Fruit fly (Drosophila melanogaster) whole organism, embryonic: Measurements from ENCODE around the gene Ldsdh1.
A peak's percentile ranks its signal among the peaks of the same experiment; 100 is the strongest.

Experiments used
- Aef1 ChIP-seq: fragments of 200-800 bp; sonication (Bioruptor generic); IDR thresholded peaks from 3 replicates; pipeline ENCODE4 v1.3.6; 2022; ENCODE audit warnings: missing biosample characterization, missing genetic modification characterization
- Antp ChIP-seq: fragments of 200-800 bp; sonication (Bioruptor generic); optimal IDR thresholded peaks from 3 replicates; lab custom pipeline; 2016; ENCODE audit warnings: missing biosample characterization, missing genetic modification characterization
- B-H2 ChIP-seq: fragments of 200-800 bp; sonication (Bioruptor generic); optimal IDR thresholded peaks from 2 replicates; lab custom pipeline; 2018; ENCODE audit warnings: missing biosample characterization, mild to moderate bottlenecking, missing genetic modification characterization
- CG10267 ChIP-seq: fragments of 200-800 bp; sonication (Bioruptor generic); optimal IDR thresholded peaks from 2 replicates; lab custom pipeline; 2018; ENCODE audit warnings: missing biosample characterization, mild to moderate bottlenecking, missing genetic modification characterization, moderate library complexity
- CG11695 ChIP-seq: fragments of 200-800 bp; sonication (Bioruptor generic); IDR thresholded peaks from 3 replicates; pipeline ENCODE4 v1.3.6; 2022; ENCODE audit warnings: missing biosample characterization, missing genetic modification characterization
- CG11696 ChIP-seq: fragments of 200-800 bp; sonication (Bioruptor generic); IDR thresholded peaks from 2 replicates; pipeline ENCODE4 v1.3.6; 2022; ENCODE audit warnings: missing biosample characterization, missing genetic modification characterization
- CG12155 ChIP-seq: fragments of 200-800 bp; sonication (Bioruptor generic); optimal IDR thresholded peaks from 3 replicates; lab custom pipeline; 2016; ENCODE audit warnings: missing biosample characterization, missing genetic modification characterization
- CG12744 ChIP-seq: fragments of 200-800 bp; sonication (Bioruptor generic); optimal IDR thresholded peaks from 2 replicates; lab custom pipeline; 2016; ENCODE audit warnings: missing biosample characterization, missing genetic modification characterization
- CG12942 ChIP-seq: fragments of 200-800 bp; sonication (Bioruptor generic); optimal IDR thresholded peaks from 3 replicates; lab custom pipeline; 2016; ENCODE audit warnings: missing biosample characterization, missing genetic modification characterization
- CG13287 ChIP-seq: fragments of 200-800 bp; sonication (Bioruptor generic); IDR thresholded peaks from 2 replicates; pipeline ENCODE4 v1.3.6; 2022; ENCODE audit warnings: missing biosample characterization, missing genetic modification characterization; ENCODE audit not compliant: partially characterized antibody
- CG13424 ChIP-seq: fragments of 200-800 bp; sonication (Bioruptor generic); optimal IDR thresholded peaks from 2 replicates; lab custom pipeline; 2019; ENCODE audit warnings: missing biosample characterization, mild to moderate bottlenecking, missing genetic modification characterization, moderate library complexity
- CG13624 ChIP-seq: fragments of 200-800 bp; sonication (Bioruptor generic); optimal IDR thresholded peaks from 2 replicates; lab custom pipeline; 2016; ENCODE audit warnings: missing biosample characterization, missing genetic modification characterization
- CG15269 ChIP-seq: fragments of 200-800 bp; sonication (Bioruptor generic); optimal IDR thresholded peaks from 2 replicates; lab custom pipeline; 2018; ENCODE audit warnings: missing biosample characterization, mild to moderate bottlenecking, missing genetic modification characterization, moderate library complexity
- CG16863 ChIP-seq: fragments of 200-800 bp; sonication (Bioruptor generic); optimal IDR thresholded peaks from 3 replicates; lab custom pipeline; 2016; ENCODE audit warnings: missing biosample characterization, missing genetic modification characterization
- CG18262 ChIP-seq: fragments of 200-800 bp; optimal IDR thresholded peaks from 3 replicates; lab custom pipeline; 2019; ENCODE audit warnings: missing biosample characterization, mild to moderate bottlenecking, missing genetic modification characterization, moderate library complexity
- CG18619 ChIP-seq: fragments of 200-800 bp; sonication (Bioruptor generic); optimal IDR thresholded peaks from 3 replicates; lab custom pipeline; 2017; ENCODE audit warnings: missing biosample characterization, mild to moderate bottlenecking, missing genetic modification characterization
- CG2120 ChIP-seq: fragments of 200-800 bp; sonication (Bioruptor generic); optimal IDR thresholded peaks from 3 replicates; lab custom pipeline; 2016; ENCODE audit warnings: missing biosample characterization, missing genetic modification characterization
- CG31365 ChIP-seq: fragments of 200-800 bp; sonication (Bioruptor generic); optimal IDR thresholded peaks from 2 replicates; lab custom pipeline; 2018; ENCODE audit warnings: missing biosample characterization, mild to moderate bottlenecking, missing genetic modification characterization
- CG33213 ChIP-seq: fragments of 200-800 bp; sonication (Bioruptor generic); optimal IDR thresholded peaks from 3 replicates; lab custom pipeline; 2016; ENCODE audit warnings: missing biosample characterization, missing genetic modification characterization
- CG34422 ChIP-seq: fragments of 200-800 bp; sonication (Bioruptor generic); IDR thresholded peaks from 3 replicates; pipeline ENCODE4 v1.3.6; 2022; ENCODE audit warnings: missing biosample characterization, missing genetic modification characterization
- CG3847 ChIP-seq: fragments of 200-800 bp; sonication (Bioruptor generic); IDR thresholded peaks from 2 replicates; pipeline ENCODE4 v1.3.6; 2022; ENCODE audit warnings: missing biosample characterization, missing genetic modification characterization
- CG7963 ChIP-seq: fragments of 200-800 bp; sonication (Bioruptor generic); IDR thresholded peaks from 3 replicates; pipeline ENCODE4 v1.3.6; 2022; ENCODE audit warnings: missing biosample characterization, missing genetic modification characterization; ENCODE audit not compliant: partially characterized antibody
- CG9437 ChIP-seq: fragments of 200-800 bp; sonication (Bioruptor generic); optimal IDR thresholded peaks from 2 replicates; lab custom pipeline; 2018; ENCODE audit warnings: missing biosample characterization, mild to moderate bottlenecking, missing genetic modification characterization
- Ets97D ChIP-seq: fragments of 200-800 bp; sonication (Bioruptor generic); optimal IDR thresholded peaks from 3 replicates; lab custom pipeline; 2016; ENCODE audit warnings: missing biosample characterization, missing genetic modification characterization
- Fer1 ChIP-seq: fragments of 200-800 bp; sonication (Bioruptor generic); optimal IDR thresholded peaks from 2 replicates; lab custom pipeline; 2017; ENCODE audit warnings: missing biosample characterization, mild to moderate bottlenecking, missing genetic modification characterization
- Opbp ChIP-seq: fragments of 200-800 bp; sonication (Bioruptor generic); IDR thresholded peaks from 3 replicates; pipeline ENCODE4 v1.3.6; 2022; ENCODE audit warnings: missing biosample characterization, missing genetic modification characterization; ENCODE audit not compliant: partially characterized antibody
- Rfx ChIP-seq: fragments of 200-800 bp; sonication (Bioruptor generic); IDR thresholded peaks from 2 replicates; pipeline ENCODE4 v1.3.6; 2022; ENCODE audit warnings: missing biosample characterization, missing genetic modification characterization
- amos ChIP-seq: fragments of 200-800 bp; sonication (Bioruptor generic); IDR thresholded peaks from 2 replicates; pipeline ENCODE4 v1.3.6; 2022; ENCODE audit warnings: missing biosample characterization, missing genetic modification characterization; ENCODE audit not compliant: partially characterized antibody
- bbx ChIP-seq: fragments of 200-800 bp; sonication (Bioruptor generic); IDR thresholded peaks from 2 replicates; pipeline ENCODE4 v1.3.6; 2022; ENCODE audit warnings: missing biosample characterization, missing genetic modification characterization; ENCODE audit not compliant: partially characterized antibody
- chinmo ChIP-seq: fragments of 200-800 bp; sonication (Bioruptor generic); IDR thresholded peaks from 4 replicates; pipeline ENCODE4 v1.3.6; 2022; ENCODE audit warnings: missing biosample characterization, missing genetic modification characterization; ENCODE audit not compliant: partially characterized antibody
- ci ChIP-seq: fragments of 200-800 bp; sonication (Bioruptor generic); IDR thresholded peaks from 3 replicates; pipeline ENCODE4 v1.3.6; 2022; ENCODE audit warnings: missing biosample characterization, missing genetic modification characterization
- croc ChIP-seq: fragments of 200-800 bp; sonication (Bioruptor generic); conservative IDR thresholded peaks from 3 replicates; pipeline ENCODE4 v1.3.6; 2022; ENCODE audit warnings: missing biosample characterization, missing genetic modification characterization
- crp ChIP-seq, 2 experiments: fragments of 200-800 bp; sonication (Bioruptor generic); optimal IDR thresholded peaks; 2 replicates in 1 of 2; 3 replicates in 1 of 2; lab custom pipeline; 2017; ENCODE audit warnings: missing biosample characterization in 2 of 2, missing genetic modification characterization in 2 of 2, mild to moderate bottlenecking in 1 of 2, moderate library complexity in 1 of 2
- da ChIP-seq: fragments of 200-800 bp; sonication (Bioruptor generic); optimal IDR thresholded peaks from 2 replicates; lab custom pipeline; 2016; ENCODE audit warnings: missing biosample characterization, missing genetic modification characterization
- eve ChIP-seq, 2 experiments: fragments of >200 bp; optimal IDR thresholded peaks; 2 replicates each; lab custom pipeline; 2017; ENCODE audit warnings: missing biosample characterization in 2 of 2, missing genetic modification characterization in 2 of 2
- fd102C ChIP-seq: fragments of 200-800 bp; sonication (Bioruptor generic); optimal IDR thresholded peaks from 2 replicates; lab custom pipeline; 2018; ENCODE audit warnings: missing biosample characterization, mild to moderate bottlenecking, missing genetic modification characterization, moderate library complexity
- kay ChIP-seq: fragments of 200-800 bp; sonication (Bioruptor generic); optimal IDR thresholded peaks from 2 replicates; lab custom pipeline; 2016; ENCODE audit warnings: missing biosample characterization, missing genetic modification characterization
- lab ChIP-seq: fragments of 200-800 bp; sonication (Bioruptor generic); optimal IDR thresholded peaks from 3 replicates; lab custom pipeline; 2017; ENCODE audit warnings: missing biosample characterization, missing genetic modification characterization, mild to moderate bottlenecking, moderate library complexity, missing genetic modification reagents
- lbe ChIP-seq: fragments of 200-800 bp; sonication (Bioruptor generic); optimal IDR thresholded peaks from 2 replicates; lab custom pipeline; 2016; ENCODE audit warnings: missing biosample characterization, mild to moderate bottlenecking, missing genetic modification characterization
- nerfin-2 ChIP-seq: fragments of 200-800 bp; sonication (Bioruptor generic); IDR thresholded peaks from 2 replicates; pipeline ENCODE4 v1.3.6; 2022; ENCODE audit warnings: missing biosample characterization, missing genetic modification characterization; ENCODE audit not compliant: partially characterized antibody
- nmo ChIP-seq: fragments of 200-800 bp; sonication (Bioruptor generic); optimal IDR thresholded peaks from 2 replicates; lab custom pipeline; 2018; ENCODE audit warnings: missing biosample characterization, mild to moderate bottlenecking, missing genetic modification characterization, moderate library complexity
- pan ChIP-seq, 4 experiments: fragments of >200 bp in 3 of 4; fragments of 200-800 bp in 1 of 4; sonication (Bioruptor generic) in 1 of 4; optimal IDR thresholded peaks in 3 of 4; IDR thresholded peaks in 1 of 4; 2 replicates each; pipeline versions ENCODE4 v1.3.6 to Lab custom; 2017 to 2022; ENCODE audit warnings: missing biosample characterization in 2 of 4, missing genetic modification characterization in 2 of 4, mixed read lengths in 1 of 4
- sima ChIP-seq: fragments of 200-800 bp; sonication (Bioruptor generic); optimal IDR thresholded peaks from 2 replicates; lab custom pipeline; 2016; ENCODE audit warnings: missing biosample characterization, missing genetic modification characterization
- ssp ChIP-seq: fragments of 200-800 bp; sonication (Bioruptor generic); IDR thresholded peaks from 2 replicates; pipeline ENCODE4 v1.3.6; 2022; ENCODE audit warnings: missing biosample characterization, missing genetic modification characterization
- tx ChIP-seq: fragments of 200-800 bp; sonication (Bioruptor generic); optimal IDR thresholded peaks from 2 replicates; lab custom pipeline; 2016; ENCODE audit warnings: missing biosample characterization, missing genetic modification characterization
- zfh2 ChIP-seq: fragments of 200-800 bp; sonication (Bioruptor generic); optimal IDR thresholded peaks from 2 replicates; lab custom pipeline; 2016; ENCODE audit warnings: missing biosample characterization, missing genetic modification characterization

Gene Ldsdh1

DNA sequence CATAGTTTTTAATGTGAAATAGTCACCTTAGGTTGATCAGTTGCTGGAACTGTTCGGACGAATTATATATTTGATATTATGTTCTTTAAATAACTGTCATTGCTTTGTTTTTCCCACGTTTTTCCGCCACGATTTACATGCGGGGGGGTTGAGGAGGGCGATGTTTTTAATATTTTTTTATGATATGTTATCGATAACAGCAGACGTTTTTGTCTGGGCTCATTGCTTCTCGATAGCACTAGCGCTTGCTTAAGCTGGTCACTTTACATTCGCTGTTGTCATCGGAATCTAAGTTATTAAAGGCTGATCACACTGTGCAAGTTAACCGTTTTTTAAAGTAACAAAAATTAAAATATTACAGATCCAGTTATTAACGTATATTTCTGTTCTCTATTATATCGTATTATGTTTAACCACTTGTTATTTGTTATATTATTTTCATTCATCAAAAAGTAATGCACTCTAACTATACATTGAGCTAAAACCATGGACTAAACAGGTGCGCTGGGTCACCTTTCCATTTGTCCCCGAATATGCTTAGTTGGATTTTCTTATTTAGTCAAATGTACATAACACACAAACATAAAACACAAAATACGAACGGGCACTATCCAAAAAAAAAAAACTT is 6.0 kb downstream of the Ldsdh1 start, which contains the start of the genes Upf2 and CG1571 (continued):
- TF ChIP-seq crp (GFP tag; optimal IDR thresholded peaks at IDR 0.05; lab: Kevin White, UChicago) (peak in 1 of 2 experiments; percentile 10), CG33213 (GFP tag; lab: Kevin White, UChicago) (peak; percentile 32), amos (GFP tag; lab: Robert Waterston, UW) (peak; percentile 72), Antp (GFP tag; lab: Kevin White, UChicago) (no peak), CG10267 (tag; lab: Kevin White, UChicago) (peak; percentile 59), CG13424 (tag; lab: Kevin White, UChicago) (no peak), nerfin-2 (GFP tag; lab: Robert Waterston, UW) (peak; percentile 68), CG7963 (GFP tag; lab: Robert Waterston, UW) (peak; percentile 51; the same call in 1 of the 3 replicates), ssp (peak; percentile 89)
- TF ChIP-seq, all 482 proteins: peak for 80

DNA sequence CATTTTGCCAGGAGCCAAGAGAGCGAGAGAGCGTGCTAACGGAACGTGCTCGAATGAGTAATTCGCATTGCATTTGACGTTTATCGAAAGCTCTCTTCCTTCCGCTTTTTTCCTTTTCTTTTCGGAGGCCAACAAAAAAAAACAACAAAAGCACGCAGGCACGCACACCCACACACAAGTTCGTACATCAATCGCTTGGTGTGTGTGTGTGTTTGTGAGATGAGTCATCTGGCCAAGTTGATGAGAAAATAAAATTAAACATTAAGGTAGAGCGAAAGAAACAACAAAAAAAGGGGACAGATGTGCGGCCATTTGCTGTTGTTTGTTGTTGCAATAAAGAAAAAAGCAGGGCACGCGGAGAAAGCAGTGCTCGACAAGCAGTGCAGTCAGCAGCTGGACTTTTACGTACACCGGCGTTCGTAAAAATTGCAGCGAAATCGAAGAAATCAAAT is 18.2 kb downstream of the Ldsdh1 start:
- TF ChIP-seq CG16863, result no peak
- TF ChIP-seq tx (GFP tag; lab: Kevin White, UChicago), result no peak
- TF ChIP-seq chinmo (GFP tag; lab: Robert Waterston, UW), result 0 out of 4 replicates have a peak, but pooled peaks have one; percentile 17
- TF ChIP-seq pan (optimal IDR thresholded peaks at IDR 0.05; lab: Kevin White, UChicago), result no peak
- TF ChIP-seq pan (GFP tag; optimal IDR thresholded peaks at IDR 0.05 in 1 of 2, IDR thresholded peaks at IDR 0.05 in 1 of 2), result peak in 1 of 2 experiments; percentile 18
- TF ChIP-seq nerfin-2 (GFP tag; lab: Robert Waterston, UW), result no peak
- TF ChIP-seq CG34422, result peak; percentile 39; the same call in 1 of the 3 replicates
- TF ChIP-seq kay (GFP tag; lab: Kevin White, UChicago), result peak; percentile 85
- TF ChIP-seq CG18619 (GFP tag; lab: Kevin White, UChicago), result no peak
- peak; percentile 91 for TF ChIP-seq CG11696 (GFP tag; lab: Robert Waterston, UW)
- TF ChIP-seq Aef1 (GFP tag; lab: Robert Waterston, UW), result peak; percentile 83
- no peak for TF ChIP-seq CG15269 (tag; lab: Kevin White, UChicago)
- 0 out of 2 replicates have a peak, but pooled peaks have one; percentile 19 for TF ChIP-seq CG13287 (GFP tag; lab: Robert Waterston, UW)
- peak; percentile 31 for TF ChIP-seq da (GFP tag; lab: Kevin White, UChicago)
- TF ChIP-seq CG11695, result no peak
- TF ChIP-seq lab, result no peak
- no peak for TF ChIP-seq CG12744
- TF ChIP-seq bbx (GFP tag; lab: Robert Waterston, UW), result peak; percentile 18; the same call in 1 of the 2 replicates
- no peak for TF ChIP-seq CG13624
- TF ChIP-seq ci, result peak; percentile 51; the same call in 2 of the 3 replicates
- no peak for TF ChIP-seq B-H2 (GFP tag; lab: Kevin White, UChicago)
- TF ChIP-seq Opbp (GFP tag; lab: Robert Waterston, UW), result no peak
- TF ChIP-seq sima (GFP tag; lab: Kevin White, UChicago), result no peak
- TF ChIP-seq Ets97D (GFP tag; lab: Kevin White, UChicago), result peak; percentile 2
- no peak for TF ChIP-seq CG2120
- no peak for TF ChIP-seq CG12155 (GFP tag; lab: Kevin White, UChicago)
- peak; percentile 5 for TF ChIP-seq CG9437 (GFP tag; lab: Kevin White, UChicago)
- no peak for TF ChIP-seq zfh2 (GFP tag; lab: Kevin White, UChicago)
- TF ChIP-seq CG31365 (tag; lab: Kevin White, UChicago), result peak; percentile 98
- no peak for TF ChIP-seq CG13424 (tag; lab: Kevin White, UChicago)
- no peak for TF ChIP-seq fd102C
- TF ChIP-seq Rfx, result peak; percentile 17; the same call in 1 of the 2 replicates
- TF ChIP-seq croc (GFP tag; lab: Robert Waterston, UW), result no peak
- TF ChIP-seq eve (GFP tag; optimal IDR thresholded peaks at IDR 0.05; lab: Kevin White, UChicago), result no peak
- TF ChIP-seq CG12942 (GFP tag; lab: Kevin White, UChicago), result no peak
- TF ChIP-seq lbe (GFP tag; lab: Kevin White, UChicago), result peak; percentile 36
- TF ChIP-seq Fer1, result no peak
- TF ChIP-seq nmo (GFP tag; lab: Kevin White, UChicago), result no peak
- TF ChIP-seq CG18262 (tag; lab: Kevin White, UChicago), result no peak
- TF ChIP-seq CG3847 (GFP tag; lab: Robert Waterston, UW), result no peak
